Worm (Caenorhabditis elegans) whole organism, late embryonic: ENCODE data around the gene sdhd-1.

ENCODE experiments used
- C08G9.2 ChIP-seq: sonication (generic microtip); optimal IDR thresholded peaks from 2 replicates; lab custom pipeline; 2016; ENCODE audit warnings: mild to moderate bottlenecking, missing genetic modification characterization, moderate library complexity, missing compliant biosample characterization
- C38D4.7 ChIP-seq: fragments of 200-800 bp; sonication (Bioruptor generic); optimal IDR thresholded peaks from 2 replicates; lab custom pipeline; 2018; ENCODE audit warnings: mild to moderate bottlenecking, missing genetic modification characterization, moderate library complexity, missing compliant biosample characterization
- F13H6.1 ChIP-seq: sonication (generic microtip); optimal IDR thresholded peaks from 2 replicates; lab custom pipeline; 2016; ENCODE audit warnings: missing genetic modification characterization, missing compliant biosample characterization
- K09A11.1 ChIP-seq: sonication (generic microtip); optimal IDR thresholded peaks from 2 replicates; lab custom pipeline; 2017; ENCODE audit warnings: antibody characterized with exemption, mild to moderate bottlenecking, missing genetic modification characterization, missing compliant biosample characterization; ENCODE audit not compliant: insufficient read depth
- Y22D7AL.16 ChIP-seq: sonication (generic microtip); optimal IDR thresholded peaks from 2 replicates; lab custom pipeline; 2016; ENCODE audit warnings: missing genetic modification characterization, missing compliant biosample characterization
- ahr-1 ChIP-seq: sonication (generic microtip); optimal IDR thresholded peaks from 2 replicates; lab custom pipeline; 2016; ENCODE audit warnings: missing genetic modification characterization, missing compliant biosample characterization
- ama-1 ChIP-seq: fragments of 150-350 bp; optimal IDR thresholded peaks from 2 replicates; lab custom pipeline; 2014
- ceh-19 ChIP-seq: fragments of 200-800 bp; sonication (Bioruptor generic); optimal IDR thresholded peaks from 2 replicates; lab custom pipeline; 2018; ENCODE audit warnings: mild to moderate bottlenecking, missing genetic modification characterization, missing compliant biosample characterization
- ceh-2 ChIP-seq: sonication (generic microtip); optimal IDR thresholded peaks from 2 replicates; lab custom pipeline; 2016; ENCODE audit warnings: missing genotype, missing genetic modification characterization, missing compliant biosample characterization
- ceh-24 ChIP-seq: sonication (generic microtip); optimal IDR thresholded peaks from 2 replicates; lab custom pipeline; 2016; ENCODE audit warnings: mild to moderate bottlenecking, missing genetic modification characterization, missing compliant biosample characterization
- ceh-30 ChIP-seq: fragments of 150-350 bp; optimal IDR thresholded peaks from 2 replicates; lab custom pipeline; 2014; ENCODE audit warnings: missing biosample characterization, missing genetic modification characterization
- ceh-31 ChIP-seq: sonication (generic microtip); optimal IDR thresholded peaks from 2 replicates; lab custom pipeline; 2016; ENCODE audit warnings: missing genetic modification characterization, missing compliant biosample characterization
- ceh-34 ChIP-seq: sonication (generic microtip); optimal IDR thresholded peaks from 2 replicates; lab custom pipeline; 2016; ENCODE audit warnings: mild to moderate bottlenecking, missing genetic modification characterization, missing compliant biosample characterization
- ceh-48 ChIP-seq: sonication (generic microtip); optimal IDR thresholded peaks from 2 replicates; lab custom pipeline; 2016; ENCODE audit warnings: missing genetic modification characterization, inconsistent platforms, missing compliant biosample characterization
- ceh-6 ChIP-seq: fragments of 200-800 bp; sonication (Bioruptor generic); optimal IDR thresholded peaks from 2 replicates; lab custom pipeline; 2018; ENCODE audit warnings: mild to moderate bottlenecking, missing genetic modification characterization, missing compliant biosample characterization
- ceh-9 ChIP-seq: sonication (generic microtip); optimal IDR thresholded peaks from 2 replicates; lab custom pipeline; 2016; ENCODE audit warnings: mild to moderate bottlenecking, missing genetic modification characterization, inconsistent platforms, missing compliant biosample characterization
- che-1 ChIP-seq: sonication (generic microtip); optimal IDR thresholded peaks from 2 replicates; lab custom pipeline; 2016; ENCODE audit warnings: mild to moderate bottlenecking, missing genetic modification characterization, missing compliant biosample characterization
- dmd-4 ChIP-seq: sonication (generic microtip); optimal IDR thresholded peaks from 2 replicates; lab custom pipeline; 2016; ENCODE audit warnings: borderline replicate concordance, missing genetic modification characterization, missing compliant biosample characterization
- eyg-1 ChIP-seq: sonication (generic microtip); optimal IDR thresholded peaks from 2 replicates; lab custom pipeline; 2016; ENCODE audit warnings: missing genotype, missing genetic modification characterization, missing compliant biosample characterization
- fkh-10 ChIP-seq: fragments of 150-350 bp; optimal IDR thresholded peaks from 2 replicates; lab custom pipeline; 2014; ENCODE audit warnings: missing biosample characterization, missing genetic modification reagents, missing genetic modification characterization
- fkh-6 ChIP-seq: sonication (generic microtip); optimal IDR thresholded peaks from 2 replicates; lab custom pipeline; 2016; ENCODE audit warnings: missing genetic modification characterization, missing compliant biosample characterization
- hlh-13 ChIP-seq: fragments of 200-800 bp; sonication (Bioruptor generic); optimal IDR thresholded peaks from 2 replicates; lab custom pipeline; 2018; ENCODE audit warnings: mild to moderate bottlenecking, missing genetic modification characterization, missing compliant biosample characterization
- hlh-30 ChIP-seq: sonication (generic microtip); optimal IDR thresholded peaks from 2 replicates; lab custom pipeline; 2017; ENCODE audit warnings: antibody characterized with exemption, missing genetic modification characterization, missing compliant biosample characterization; ENCODE audit not compliant: insufficient read depth
- hlh-6 ChIP-seq: sonication (generic microtip); optimal IDR thresholded peaks from 2 replicates; lab custom pipeline; 2016; ENCODE audit warnings: missing genotype, missing genetic modification characterization, missing compliant biosample characterization
- hlh-8 ChIP-seq: sonication (generic microtip); optimal IDR thresholded peaks from 2 replicates; lab custom pipeline; 2016; ENCODE audit warnings: missing genotype, missing genetic modification characterization, missing compliant biosample characterization
- mec-3 ChIP-seq: sonication (generic microtip); optimal IDR thresholded peaks from 2 replicates; lab custom pipeline; 2016; ENCODE audit warnings: borderline replicate concordance, missing genetic modification characterization, missing compliant biosample characterization
- nfya-1 ChIP-seq: sonication (generic microtip); optimal IDR thresholded peaks from 2 replicates; lab custom pipeline; 2017; ENCODE audit warnings: missing genetic modification characterization, mild to moderate bottlenecking, missing compliant biosample characterization, antibody characterized with exemption, moderate library complexity
- nhr-11 ChIP-seq: fragments of 150-350 bp; optimal IDR thresholded peaks from 2 replicates; lab custom pipeline; 2014; ENCODE audit warnings: missing biosample characterization, missing genetic modification characterization
- nhr-232 ChIP-seq: sonication (generic microtip); optimal IDR thresholded peaks from 2 replicates; lab custom pipeline; 2016; ENCODE audit warnings: missing genetic modification characterization, missing compliant biosample characterization
- npax-4 ChIP-seq: sonication (generic microtip); optimal IDR thresholded peaks from 2 replicates; lab custom pipeline; 2016; ENCODE audit warnings: missing genetic modification characterization, missing compliant biosample characterization
- pag-3 ChIP-seq: sonication (generic microtip); optimal IDR thresholded peaks from 2 replicates; lab custom pipeline; 2016; ENCODE audit warnings: missing compliant biosample characterization, missing genetic modification characterization, borderline replicate concordance
- pat-9 ChIP-seq: fragments of 200-800 bp; sonication (Bioruptor generic); optimal IDR thresholded peaks from 2 replicates; lab custom pipeline; 2018; ENCODE audit warnings: mild to moderate bottlenecking, missing genetic modification characterization, moderate library complexity, missing compliant biosample characterization
- pax-1 ChIP-seq: fragments of 150-350 bp; optimal IDR thresholded peaks from 2 replicates; lab custom pipeline; 2014; ENCODE audit warnings: missing biosample characterization, missing genetic modification characterization
- pha-2 ChIP-seq: sonication (generic microtip); optimal IDR thresholded peaks from 2 replicates; lab custom pipeline; 2017; ENCODE audit warnings: mild to moderate bottlenecking, missing genetic modification characterization, missing compliant biosample characterization
- ref-2 ChIP-seq: sonication (generic microtip); optimal IDR thresholded peaks from 2 replicates; lab custom pipeline; 2016; ENCODE audit warnings: missing genetic modification characterization, missing compliant biosample characterization
- rnt-1 ChIP-seq: sonication (generic microtip); optimal IDR thresholded peaks from 2 replicates; lab custom pipeline; 2016; ENCODE audit warnings: missing genetic modification characterization, missing compliant biosample characterization
- sox-2 ChIP-seq: fragments of 200-800 bp; sonication (Bioruptor generic); IDR thresholded peaks from 2 replicates; pipeline ENCODE4 v1.3.6; 2022; ENCODE audit warnings: missing genetic modification reagents, missing genetic modification characterization, missing compliant biosample characterization
- unc-3 ChIP-seq, 2 experiments: fragments of 200-800 bp in 1 of 2; sonication (Bioruptor generic) in 1 of 2; sonication (generic microtip) in 1 of 2; conservative IDR thresholded peaks in 1 of 2; optimal IDR thresholded peaks in 1 of 2; 2 replicates each; pipeline versions ENCODE4 v1.3.6 to Lab custom; 2016 to 2022; ENCODE audit warnings: missing compliant biosample characterization in 2 of 2, missing genetic modification characterization in 2 of 2, missing genetic modification reagents in 1 of 2
- unc-86 ChIP-seq: sonication (generic microtip); optimal IDR thresholded peaks from 2 replicates; lab custom pipeline; 2016; ENCODE audit warnings: missing genetic modification characterization, missing compliant biosample characterization
- ztf-16 ChIP-seq: sonication (generic microtip); optimal IDR thresholded peaks from 2 replicates; lab custom pipeline; 2017; ENCODE audit warnings: missing genetic modification characterization, missing compliant biosample characterization

Gene sdhd-1

DNA sequence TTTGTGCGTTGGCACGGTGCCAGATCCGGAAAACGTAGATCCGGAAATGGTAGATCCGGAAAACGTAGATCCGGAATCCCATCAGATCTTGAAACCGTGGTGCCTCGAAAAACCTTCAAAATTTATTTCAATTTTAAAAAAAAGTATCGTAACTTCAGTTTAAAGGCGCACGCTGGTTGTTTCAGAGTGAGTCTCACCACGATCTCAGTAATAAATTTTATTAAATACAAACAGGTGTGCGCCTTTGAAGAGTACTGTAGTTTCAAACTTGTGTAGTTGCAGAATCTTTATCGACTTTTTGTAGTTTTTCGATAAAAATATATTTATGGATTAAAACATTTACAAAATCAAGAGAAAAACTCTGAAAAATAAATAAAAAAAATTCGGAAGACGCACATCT, 965 bp upstream of the sdhd-1 start:
- TF ChIP-seq hlh-6 (tag; lab: Kevin White, UChicago), result no peak

- no peak for TF ChIP-seq ztf-16 (tag; lab: Kevin White, UChicago)
- TF ChIP-seq ceh-6 (GFP tag; lab: Kevin White, UChicago), result no peak
- TF ChIP-seq ceh-30 (tag; lab: Kevin White, UChicago), result no peak
- no peak for TF ChIP-seq ceh-48
- no peak for TF ChIP-seq hlh-13 (GFP tag; lab: Kevin White, UChicago)
- no peak for TF ChIP-seq Y22D7AL.16 (tag; lab: Kevin White, UChicago)
- no peak for TF ChIP-seq eyg-1 (tag; lab: Kevin White, UChicago)
- no peak for TF ChIP-seq hlh-8 (tag; lab: Kevin White, UChicago)
- no peak for TF ChIP-seq ama-1 (lab: Kevin White, UChicago)
Observed at ce11 chrII:11048930-11049329, 783 bp downstream of the sdhd-1 start, which contains the start of gene F33A8.4. Gene F33A8.4 (minus strand): TSS chrII:11049030.

- no peak for TF ChIP-seq pat-9 (tag; lab: Kevin White, UChicago)
- no peak for TF ChIP-seq C38D4.7
- TF ChIP-seq sox-2 (GFP tag; lab: Robert Waterston, UW), result no peak
- TF ChIP-seq pha-2, result no peak
- no peak for TF ChIP-seq nfya-1 (tag; lab: Kevin White, UChicago)
- TF ChIP-seq K09A11.1 (tag; lab: Kevin White, UChicago), result no peak
- no peak for TF ChIP-seq nhr-232 (tag; lab: Kevin White, UChicago)
- TF ChIP-seq pag-3, result no peak
Observed at ce11 chrII:11045872-11046271, 3.8 kb downstream of the sdhd-1 start, which contains the start of gene col-83. Gene col-83 (minus strand): TSS chrII:11045972.

DNA sequence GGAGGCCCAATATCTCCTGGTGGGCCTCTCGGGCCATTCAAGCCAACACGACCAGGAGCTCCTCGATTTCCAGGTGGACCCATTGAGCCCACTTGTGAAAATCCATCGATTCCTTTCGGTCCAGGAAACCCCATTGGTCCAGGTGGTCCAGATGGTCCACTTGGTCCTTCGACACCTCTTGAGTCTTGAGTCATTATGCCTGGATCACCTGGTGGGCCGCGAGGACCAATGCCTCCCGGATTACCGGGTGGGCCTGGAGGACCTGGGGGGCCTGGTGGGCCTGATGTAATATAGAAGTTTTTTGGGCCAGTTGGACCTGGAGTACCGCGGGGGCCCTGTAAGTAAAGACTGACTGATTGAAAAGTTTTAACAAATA, 5.5 kb downstream of the sdhd-1 start:
- peak; percentile 48 for TF ChIP-seq fkh-6
- no peak for TF ChIP-seq C08G9.2 (tag; lab: Kevin White, UChicago)
- TF ChIP-seq rnt-1 (tag; lab: Kevin White, UChicago), result no peak

DNA sequence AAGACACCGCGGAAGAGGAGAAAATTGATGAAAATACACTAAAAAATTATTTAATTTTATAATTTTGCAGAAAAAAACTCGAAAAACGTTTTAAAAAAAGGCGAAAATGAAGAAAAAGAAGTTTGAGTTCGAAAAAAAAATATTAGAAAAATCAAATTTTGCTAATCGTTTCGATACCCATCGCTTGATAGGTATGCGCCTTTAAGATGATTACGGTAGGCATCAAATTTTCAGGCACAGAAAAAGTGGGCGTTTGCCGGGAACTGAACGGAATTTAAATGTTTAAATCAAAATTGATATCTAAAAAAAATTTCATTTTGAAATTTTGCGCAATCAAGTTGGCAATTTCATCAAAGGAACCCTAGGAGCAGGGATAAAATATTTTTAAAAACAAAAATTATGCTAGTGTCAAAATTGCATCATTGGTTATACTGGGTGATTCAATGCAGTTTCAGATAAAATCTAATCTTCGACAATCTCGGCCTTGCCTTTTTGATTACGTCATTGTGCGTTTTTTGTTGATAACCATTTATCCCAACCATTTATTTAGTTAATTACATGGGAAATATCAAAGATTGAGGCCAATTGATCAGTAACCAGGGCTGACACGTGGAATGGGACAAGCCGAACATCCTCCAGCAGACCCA, 6.0 kb downstream of the sdhd-1 start:
- TF ChIP-seq ceh-34 (tag; lab: Kevin White, UChicago) (no peak), fkh-10 (GFP tag; lab: Kevin White, UChicago) (no peak), pag-3 (no peak)

DNA sequence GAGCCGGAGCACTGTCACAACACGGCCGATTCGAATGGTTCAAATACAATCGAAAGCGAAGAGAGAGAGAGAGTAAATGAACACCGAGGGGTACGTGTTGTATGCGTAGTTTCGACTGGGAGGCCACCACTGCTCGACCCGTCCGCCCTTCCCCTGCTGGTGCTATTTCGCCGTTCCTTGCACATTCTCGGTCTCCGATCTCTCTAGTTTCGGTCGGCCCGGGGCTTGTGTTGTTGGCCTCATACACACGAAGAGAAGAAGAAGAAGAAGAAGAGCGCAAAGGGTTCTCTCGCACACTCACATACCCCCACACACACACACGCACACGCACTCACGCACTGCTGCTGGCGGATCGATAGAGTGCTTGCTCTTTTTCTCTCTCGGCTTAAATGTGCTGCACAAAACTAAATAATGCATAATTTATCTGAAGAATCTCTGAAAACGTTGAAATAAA, 6.8 kb downstream of the sdhd-1 start:
- TF ChIP-seq ahr-1 (no peak), hlh-30 (tag; lab: Kevin White, UChicago) (peak; percentile 39), ceh-34 (tag; lab: Kevin White, UChicago) (peak; percentile 85), eyg-1 (tag; lab: Kevin White, UChicago) (peak; percentile 8), dmd-4 (tag; lab: Kevin White, UChicago) (peak; percentile 2), npax-4 (tag; lab: Kevin White, UChicago) (no peak), nhr-11 (no peak), F13H6.1 (no peak), ceh-31 (tag; lab: Kevin White, UChicago) (peak; percentile 86), pag-3 (no peak), K09A11.1 (tag; lab: Kevin White, UChicago) (peak; percentile 63), unc-86 (tag; lab: Kevin White, UChicago) (peak; percentile 1), rnt-1 (tag; lab: Kevin White, UChicago) (peak; percentile 42), che-1 (tag; lab: Kevin White, UChicago) (no peak), pax-1 (tag; lab: Kevin White, UChicago) (no peak), ceh-2 (tag; lab: Kevin White, UChicago) (peak; percentile 38), fkh-6 (peak; percentile 41), ref-2 (peak; percentile 91), ceh-9 (tag; lab: Kevin White, UChicago) (no peak), ama-1 (lab: Kevin White, UChicago) (no peak), fkh-10 (GFP tag; lab: Kevin White, UChicago) (peak; percentile 51), unc-3 (GFP tag; conservative IDR thresholded peaks at IDR 0.05; lab: Robert Waterston, UW) (no peak), unc-3 (tag; optimal IDR thresholded peaks at IDR 0.05; lab: Kevin White, UChicago) (peak; percentile 15), pat-9 (tag; lab: Kevin White, UChicago) (peak; percentile 36), Y22D7AL.16 (tag; lab: Kevin White, UChicago) (no peak), mec-3 (tag; lab: Kevin White, UChicago) (no peak), ceh-19 (GFP tag; lab: Kevin White, UChicago) (peak; percentile 42), ceh-24 (tag; lab: Kevin White, UChicago) (no peak)
